Fruit fly (Drosophila melanogaster): ENCODE results near the gene cnc.

The cnc gene

DNA sequence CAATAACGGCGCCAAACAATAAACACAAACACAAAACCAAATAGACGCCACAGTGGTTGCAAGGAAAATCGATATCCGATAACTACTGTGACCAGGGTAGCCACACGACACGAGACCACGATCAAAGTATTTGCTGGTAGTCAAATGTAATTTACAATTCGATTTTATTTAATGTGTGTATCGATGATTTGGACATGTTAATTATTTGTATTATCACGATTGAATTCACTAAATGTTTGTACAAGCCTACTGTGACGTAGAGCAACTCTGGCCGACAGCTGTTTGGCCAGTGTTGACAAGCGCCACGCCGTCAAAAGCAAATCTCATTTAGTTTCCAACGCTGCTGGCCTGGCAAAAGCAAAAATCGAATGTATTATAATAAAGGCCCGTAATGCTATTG, 24.7 kb upstream of the cnc start, which contains the start of the genes Rad60 and EloA (continued):
- TF ChIP-seq Eip93F (GFP tag; optimal IDR thresholded peaks at IDR 0.05) (no peak), Smox (GFP tag; optimal IDR thresholded peaks at IDR 0.05) (no peak), CG6163 (GFP tag; IDR thresholded peaks at IDR 0.05) (peak; percentile 70; the same call in 2 of the 3 replicates), Ets96B (tag; optimal IDR thresholded peaks at IDR 0.05) (peak; percentile 49), CG10631 (GFP tag; optimal IDR thresholded peaks at IDR 0.05) (peak; percentile 72), ss (GFP tag; optimal IDR thresholded peaks at IDR 0.05) (peak in 1 of 2 experiments; percentile 16), esn (GFP tag; optimal IDR thresholded peaks at IDR 0.05) (peak; percentile 87), CG1621 (tag; optimal IDR thresholded peaks at IDR 0.05) (peak; percentile 52), CG11294 (GFP tag; IDR thresholded peaks at IDR 0.05) (0 out of 2 replicates have a peak, but pooled peaks have one; percentile 14), CG11762 (GFP tag; optimal IDR thresholded peaks at IDR 0.05; ENCODE audit: insufficient read depth) (peak; percentile 70), Lpt (GFP tag; optimal IDR thresholded peaks at IDR 0.05) (peak; percentile 36), CG9139 (GFP tag; optimal IDR thresholded peaks at IDR 0.05) (no peak), CG34406 (GFP tag; optimal IDR thresholded peaks at IDR 0.05) (peak; percentile 73), CG6792 (GFP tag; optimal IDR thresholded peaks at IDR 0.05) (peak; percentile 69), fd85E (GFP tag; optimal IDR thresholded peaks at IDR 0.05) (no peak), Eip78C (GFP tag) (peak; percentile 91), CG6276 (GFP tag; optimal IDR thresholded peaks at IDR 0.05) (no peak), achi (GFP tag; optimal IDR thresholded peaks at IDR 0.05) (peak; percentile 76), spab (GFP tag; optimal IDR thresholded peaks at IDR 0.05) (no peak), Hr4 (GFP tag; optimal IDR thresholded peaks at IDR 0.05) (peak; percentile 81), CG8319 (GFP tag; optimal IDR thresholded peaks at IDR 0.05) (peak; percentile 56), CG15336 (GFP tag; IDR thresholded peaks at IDR 0.05) (peak; percentile 29; the same call in 1 of the 2 replicates), Hr39 (GFP tag; optimal IDR thresholded peaks at IDR 0.05) (peak; percentile 83), net (GFP tag; optimal IDR thresholded peaks at IDR 0.05) (peak; percentile 47), Eip75B (GFP tag; optimal IDR thresholded peaks at IDR 0.05) (peak; percentile 79), fd59A (GFP tag; optimal IDR thresholded peaks at IDR 0.05) (peak; percentile 25), svp (GFP tag) (peak; percentile 87), vri (GFP tag; optimal IDR thresholded peaks at IDR 0.05) (no peak), CG3919 (GFP tag; optimal IDR thresholded peaks at IDR 0.05) (peak; percentile 83), Blimp-1 (GFP tag; optimal IDR thresholded peaks at IDR 0.05) (peak; percentile 12), CG31627 (GFP tag; optimal IDR thresholded peaks at IDR 0.05) (peak; percentile 83), CG3032 (tag; optimal IDR thresholded peaks at IDR 0.05) (peak; percentile 67), pdm3 (GFP tag; optimal IDR thresholded peaks at IDR 0.05) (peak; percentile 84), CG6808 (GFP tag; optimal IDR thresholded peaks at IDR 0.05) (no peak)

DNA sequence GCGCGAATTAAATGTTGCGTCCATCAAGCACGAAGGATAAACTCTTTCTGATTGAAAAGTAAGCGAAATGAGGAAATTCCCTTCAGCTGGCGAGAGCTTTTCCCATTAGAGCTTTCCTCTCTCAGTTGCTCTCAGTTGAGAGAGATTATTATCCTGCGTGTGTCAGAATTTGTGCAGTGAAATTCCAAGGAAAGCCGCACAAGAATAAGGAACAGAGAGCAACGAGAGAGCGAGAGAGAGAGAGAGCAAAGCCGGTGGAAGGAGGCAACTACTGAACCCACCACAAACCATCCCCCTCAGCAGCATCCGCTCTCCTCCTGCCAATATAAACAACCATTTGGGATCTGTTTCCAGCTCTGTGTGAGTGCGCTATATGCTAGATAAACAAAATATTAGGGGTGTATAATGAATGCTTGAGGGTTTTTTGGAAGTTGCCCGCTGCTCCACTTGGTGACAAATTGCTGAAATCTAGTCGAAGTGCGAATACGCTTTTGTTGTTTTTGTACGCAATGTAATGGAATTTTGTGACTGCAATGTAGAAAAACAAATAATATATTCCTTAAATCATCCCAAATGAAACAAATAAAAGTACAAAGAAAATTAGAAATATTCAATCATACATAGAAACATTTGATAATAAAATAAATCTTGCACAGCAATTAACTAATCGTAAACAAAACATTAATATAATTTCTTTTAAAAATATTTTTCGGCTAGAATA, 22.5 kb upstream of the cnc start, which contains the start of gene CG4467:
TSS of gene CG4467 (minus strand) at position 51 of the 721 bp plus-strand sequence.
- TF ChIP-seq vri (GFP tag; optimal IDR thresholded peaks at IDR 0.05) (no peak), Hr38 (GFP tag; optimal IDR thresholded peaks at IDR 0.05) (no peak), CG7368 (GFP tag; optimal IDR thresholded peaks at IDR 0.05) (peak; percentile 12), ss (GFP tag; optimal IDR thresholded peaks at IDR 0.05) (no peak), fkh (GFP tag; optimal IDR thresholded peaks at IDR 0.05) (peak; percentile 50), svp (GFP tag) (peak; percentile 57), Eip78C (GFP tag) (peak; percentile 20)
